Worm (Caenorhabditis elegans) whole organism, L4/young adult: ENCODE data around the gene fbxa-141.

Source experiments
- W03F9.2 ChIP-seq: fragments of 150-350 bp; optimal IDR thresholded peaks from 2 replicates; lab custom pipeline; 2014; ENCODE audit warnings: missing biosample characterization, missing genetic modification characterization
- dao-5 ChIP-seq: sonication (generic microtip); optimal IDR thresholded peaks from 2 replicates; lab custom pipeline; 2016; ENCODE audit warnings: missing genotype, missing genetic modification characterization, moderate library complexity, missing compliant biosample characterization

ce11 chrX:14470687-14471086 is 42.0 kb downstream of the fbxa-141 start, which contains the start of gene M163.10:
- TF ChIP-seq W03F9.2 (tag; lab: Kevin White, UChicago), result no peak
- no peak for TF ChIP-seq dao-5
